Fruit fly (Drosophila melanogaster) whole organism, wandering third instar larva: ENCODE data around the gene CG32767.

Experiments
- Abd-B ChIP-seq: fragments of >200 bp; optimal IDR thresholded peaks from 2 replicates; lab custom pipeline; 2017; ENCODE audit warnings: missing biosample characterization, missing genetic modification characterization
- CG32264 ChIP-seq: fragments of 200-800 bp; sonication (Bioruptor generic); optimal IDR thresholded peaks from 2 replicates; lab custom pipeline; 2016; ENCODE audit warnings: missing biosample characterization, missing genetic modification characterization
- CG9705 ChIP-seq: fragments of 200-800 bp; sonication (Bioruptor generic); optimal IDR thresholded peaks from 2 replicates; lab custom pipeline; 2018; ENCODE audit warnings: missing biosample characterization, mild to moderate bottlenecking, missing genetic modification characterization
- CrebA ChIP-seq: fragments of 200-800 bp; sonication (Bioruptor generic); optimal IDR thresholded peaks from 2 replicates; lab custom pipeline; 2016; ENCODE audit warnings: missing biosample characterization, mild to moderate bottlenecking, missing genetic modification characterization, borderline replicate concordance
- Dfd ChIP-seq: fragments of >200 bp; optimal IDR thresholded peaks from 2 replicates; lab custom pipeline; 2017; ENCODE audit warnings: missing biosample characterization, missing genetic modification characterization
- Dif ChIP-seq: fragments of 200-275, 200-300 bp; sonication (Bioruptor generic); optimal IDR thresholded peaks from 2 replicates; lab custom pipeline; 2018; ENCODE audit warnings: missing biosample characterization, missing genetic modification characterization; ENCODE audit not compliant: partially characterized antibody
- GATAd ChIP-seq: sonication (Bioruptor generic); optimal IDR thresholded peaks from 2 replicates; lab custom pipeline; 2016; ENCODE audit warnings: missing biosample characterization, missing genetic modification characterization
- Hnf4 ChIP-seq: fragments of 200-800 bp; sonication (Bioruptor generic); optimal IDR thresholded peaks from 2 replicates; lab custom pipeline; 2016; ENCODE audit warnings: missing biosample characterization, mild to moderate bottlenecking, missing genetic modification characterization
- Hr78 ChIP-seq: fragments of >200 bp; optimal IDR thresholded peaks from 2 replicates; lab custom pipeline; 2017; ENCODE audit warnings: missing biosample characterization, missing genetic modification characterization
- Hr83 ChIP-seq: fragments of 200-300 bp; sonication (Bioruptor generic); optimal IDR thresholded peaks from 2 replicates; lab custom pipeline; 2016; ENCODE audit warnings: missing biosample characterization, mild to moderate bottlenecking, missing genetic modification characterization, moderate library complexity; ENCODE audit not compliant: poor library complexity, severe bottlenecking
- Jra ChIP-seq: sonication (Bioruptor generic); optimal IDR thresholded peaks from 2 replicates; lab custom pipeline; 2016; ENCODE audit warnings: missing biosample characterization, missing genetic modification characterization
- Myc ChIP-seq: fragments of >200 bp; optimal IDR thresholded peaks from 2 replicates; lab custom pipeline; 2017
- N ChIP-seq: fragments of >200 bp; optimal IDR thresholded peaks from 2 replicates; lab custom pipeline; 2018; ENCODE audit warnings: missing biosample characterization, missing external identifiers, missing genetic modification characterization
- OdsH ChIP-seq: fragments of 200-800 bp; sonication (Bioruptor generic); optimal IDR thresholded peaks from 2 replicates; lab custom pipeline; 2016; ENCODE audit warnings: missing biosample characterization, mild to moderate bottlenecking, missing genetic modification characterization
- Rel ChIP-seq, 2 experiments: fragments of 200-800 bp; sonication (Bioruptor generic) in 1 of 2; optimal IDR thresholded peaks; 2 replicates in 1 of 2; 3 replicates in 1 of 2; lab custom pipeline; 2016 to 2019; ENCODE audit warnings: mild to moderate bottlenecking in 2 of 2, missing biosample characterization in 2 of 2, missing genetic modification characterization in 2 of 2, moderate library complexity in 1 of 2
- Sp1 ChIP-seq: fragments of 200-800 bp; sonication (Bioruptor generic); optimal IDR thresholded peaks from 3 replicates; lab custom pipeline; 2019; ENCODE audit warnings: missing biosample characterization, mild to moderate bottlenecking, missing genetic modification characterization, moderate library complexity
- Vsx2 ChIP-seq: fragments of 200-300, 225-300 bp; sonication (Bioruptor generic); optimal IDR thresholded peaks from 2 replicates; lab custom pipeline; 2018; ENCODE audit warnings: missing biosample characterization, missing genetic modification characterization; ENCODE audit not compliant: partially characterized antibody
- br ChIP-seq: fragments of 200-800 bp; sonication (Bioruptor generic); optimal IDR thresholded peaks from 2 replicates; lab custom pipeline; 2016; ENCODE audit warnings: missing biosample characterization, missing genetic modification characterization
- brk ChIP-seq: fragments of 200-800 bp; sonication (Bioruptor generic); optimal IDR thresholded peaks from 2 replicates; lab custom pipeline; 2016; ENCODE audit warnings: missing biosample characterization, mild to moderate bottlenecking, missing genetic modification characterization
- dl ChIP-seq, 2 experiments: fragments of 175-275, 200-275 bp in 1 of 2; fragments of 200-275 bp in 1 of 2; sonication (Bioruptor generic); optimal IDR thresholded peaks; lab custom pipeline; 2018; ENCODE audit warnings: mild to moderate bottlenecking in 2 of 2, missing biosample characterization in 2 of 2, missing genetic modification characterization in 2 of 2, moderate library complexity in 2 of 2; ENCODE audit not compliant: partially characterized antibody in 2 of 2, insufficient read depth in 1 of 2
- dmrt93B ChIP-seq: fragments of 200-800 bp; sonication (Bioruptor generic); optimal IDR thresholded peaks from 2 replicates; lab custom pipeline; 2018; ENCODE audit warnings: missing biosample characterization, mild to moderate bottlenecking, missing genetic modification characterization
- dsf ChIP-seq: sonication (Bioruptor generic); optimal IDR thresholded peaks from 2 replicates; lab custom pipeline; 2016; ENCODE audit warnings: missing biosample characterization, missing genetic modification characterization, borderline replicate concordance
- foxo ChIP-seq, 2 experiments: fragments of 200-800 bp; sonication (Bioruptor generic); optimal IDR thresholded peaks; 2 replicates in 1 of 2; 3 replicates in 1 of 2; lab custom pipeline; 2016 to 2017; ENCODE audit warnings: missing biosample characterization in 2 of 2, missing genetic modification characterization in 2 of 2
- fru ChIP-seq: fragments of 200-800 bp; sonication (Bioruptor generic); optimal IDR thresholded peaks from 3 replicates; lab custom pipeline; 2016; ENCODE audit warnings: missing biosample characterization, mild to moderate bottlenecking, missing genetic modification characterization
- h ChIP-seq: fragments of 200-800 bp; sonication (Bioruptor generic); optimal IDR thresholded peaks from 3 replicates; lab custom pipeline; 2016; ENCODE audit warnings: missing biosample characterization, mild to moderate bottlenecking, missing genetic modification characterization
- jim ChIP-seq: fragments of 175-275, 200-325 bp; sonication (Bioruptor generic); optimal IDR thresholded peaks from 2 replicates; lab custom pipeline; 2016; ENCODE audit warnings: missing biosample characterization, mild to moderate bottlenecking, missing genetic modification characterization
- lola ChIP-seq: fragments of >200 bp; optimal IDR thresholded peaks from 2 replicates; lab custom pipeline; 2017; ENCODE audit warnings: missing biosample characterization, missing genetic modification characterization
- pan ChIP-seq: fragments of >200 bp; optimal IDR thresholded peaks from 2 replicates; lab custom pipeline; 2017
- psq ChIP-seq: fragments of 200-800 bp; sonication (Bioruptor generic); optimal IDR thresholded peaks from 3 replicates; lab custom pipeline; 2017; ENCODE audit warnings: missing biosample characterization, mild to moderate bottlenecking, missing genetic modification characterization, moderate library complexity
- rgr ChIP-seq: fragments of 200-800 bp; sonication (Bioruptor generic); optimal IDR thresholded peaks from 3 replicates; lab custom pipeline; 2016; ENCODE audit warnings: missing biosample characterization, mild to moderate bottlenecking, missing genetic modification characterization
- sage ChIP-seq: fragments of 200-800 bp; sonication (Bioruptor generic); optimal IDR thresholded peaks from 2 replicates; lab custom pipeline; 2016; ENCODE audit warnings: missing biosample characterization, mild to moderate bottlenecking, missing genetic modification characterization
- sv ChIP-seq: fragments of 200-800 bp; sonication (Bioruptor generic); optimal IDR thresholded peaks from 3 replicates; lab custom pipeline; 2016; ENCODE audit warnings: missing biosample characterization, missing genetic modification characterization
- tai ChIP-seq: sonication (Bioruptor generic); optimal IDR thresholded peaks from 2 replicates; lab custom pipeline; 2016; ENCODE audit warnings: missing biosample characterization, missing genetic modification characterization
- woc ChIP-seq: sonication (Bioruptor generic); optimal IDR thresholded peaks from 2 replicates; lab custom pipeline; 2016; ENCODE audit warnings: missing biosample characterization, mild to moderate bottlenecking, missing genetic modification characterization

CG32767 gene

dm6 chrX:5055011-5055410 lies 29.6 kb downstream of the CG32767 start:
- TF ChIP-seq rgr (GFP tag; lab: Kevin White, UChicago) = no peak
- no peak for TF ChIP-seq pan (lab: Kevin White, UChicago)
- TF ChIP-seq CrebA (GFP tag; lab: Kevin White, UChicago) = no peak
- TF ChIP-seq, all 38 proteins: peak for 0

dm6 chrX:5052994-5053393 lies 31.6 kb downstream of the CG32767 start:
- TF ChIP-seq sage (GFP tag; lab: Kevin White, UChicago) (peak; percentile 29), tai (GFP tag; lab: Kevin White, UChicago) (no peak), lola (no peak), Dif (peak; percentile 43), woc (GFP tag; lab: Kevin White, UChicago) (no peak), Sp1 (GFP tag; lab: Kevin White, UChicago) (peak; percentile 68), Vsx2 (GFP tag; lab: Kevin White, UChicago) (peak; percentile 52), Rel (GFP tag; optimal IDR thresholded peaks at IDR 0.05; lab: Kevin White, UChicago) (peak; percentile 31), Rel (tag; optimal IDR thresholded peaks at IDR 0.05; lab: Kevin White, UChicago) (peak; percentile 0), Hnf4 (GFP tag; lab: Kevin White, UChicago) (peak; percentile 3), psq (GFP tag; lab: Kevin White, UChicago) (peak; percentile 98), CG32264 (no peak), OdsH (GFP tag; lab: Kevin White, UChicago) (no peak), Hr78 (GFP tag; lab: Kevin White, UChicago) (no peak), GATAd (no peak), Myc (lab: Kevin White, UChicago) (no peak), jim (GFP tag; lab: Kevin White, UChicago) (no peak), brk (GFP tag; lab: Kevin White, UChicago) (no peak), foxo (GFP tag; optimal IDR thresholded peaks at IDR 0.05; lab: Kevin White, UChicago) (no peak), Jra (no peak), fru (GFP tag; lab: Kevin White, UChicago) (peak; percentile 19), pan (lab: Kevin White, UChicago) (no peak), sv (GFP tag; lab: Kevin White, UChicago) (no peak), dmrt93B (GFP tag; lab: Kevin White, UChicago) (no peak), Dfd (GFP tag; lab: Kevin White, UChicago) (no peak), dsf (GFP tag; lab: Kevin White, UChicago) (no peak), CrebA (GFP tag; lab: Kevin White, UChicago) (peak; percentile 86), Abd-B (GFP tag; lab: Kevin White, UChicago) (no peak), Hr83 (GFP tag; lab: Kevin White, UChicago) (no peak), br (GFP tag; lab: Kevin White, UChicago) (no peak), CG9705 (GFP tag; lab: Kevin White, UChicago) (no peak), dl (GFP tag; optimal IDR thresholded peaks at IDR 0.05; lab: Kevin White, UChicago; ENCODE audit: insufficient read depth in 1 of 2, partially characterized antibody in 2 of 2) (peak in 1 of 2 experiments; percentile 21)

DNA sequence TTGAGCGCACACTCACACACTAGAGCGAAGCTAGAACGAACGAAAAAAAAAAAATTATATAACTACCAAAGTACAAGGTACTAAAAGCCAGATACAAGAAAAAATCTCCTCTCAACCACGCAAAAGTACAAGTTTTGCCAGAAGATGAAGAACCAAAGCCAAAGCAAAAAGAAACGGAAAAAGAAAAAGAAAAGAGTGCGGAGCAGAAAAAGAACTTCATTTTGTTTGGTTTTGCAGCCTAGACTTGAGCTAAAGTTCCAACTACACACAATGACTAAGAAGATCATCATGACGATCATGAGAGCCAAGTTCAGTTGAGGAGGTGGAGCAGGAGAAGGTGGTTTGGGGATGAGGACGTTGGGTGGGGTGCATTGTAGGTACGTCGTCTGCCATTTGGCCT lies 33.5 kb downstream of the CG32767 start:
- no peak for TF ChIP-seq brk (GFP tag; lab: Kevin White, UChicago)
- TF ChIP-seq N (GFP tag; lab: Kevin White, UChicago) = no peak
- no peak for TF ChIP-seq Rel (GFP tag; optimal IDR thresholded peaks at IDR 0.05; lab: Kevin White, UChicago)
- TF ChIP-seq Rel (tag; optimal IDR thresholded peaks at IDR 0.05; lab: Kevin White, UChicago) = no peak
- no peak for TF ChIP-seq Sp1 (GFP tag; lab: Kevin White, UChicago)
- no peak for TF ChIP-seq Vsx2 (GFP tag; lab: Kevin White, UChicago)
- no peak for TF ChIP-seq dsf (GFP tag; lab: Kevin White, UChicago)
- no peak for TF ChIP-seq Abd-B (GFP tag; lab: Kevin White, UChicago)
- no peak for TF ChIP-seq woc (GFP tag; lab: Kevin White, UChicago)
- no peak for TF ChIP-seq Hnf4 (GFP tag; lab: Kevin White, UChicago)
- TF ChIP-seq CrebA (GFP tag; lab: Kevin White, UChicago) = no peak
- TF ChIP-seq jim (GFP tag; lab: Kevin White, UChicago) = no peak
- no peak for TF ChIP-seq Hr78 (GFP tag; lab: Kevin White, UChicago)
- TF ChIP-seq h (GFP tag; lab: Kevin White, UChicago) = no peak
- no peak for TF ChIP-seq GATAd
